Fruit fly (Drosophila melanogaster) S2 (cell line): ENCODE results near the gene CG31365.

Experiments
- CG8478 ChIP-seq: fragments of >200 bp; optimal IDR thresholded peaks from 2 replicates; lab custom pipeline; 2018
- CTCF ChIP-seq, 2 experiments: fragments of >200 bp; optimal IDR thresholded peaks; 2 replicates each; lab custom pipeline; 2018

DNA sequence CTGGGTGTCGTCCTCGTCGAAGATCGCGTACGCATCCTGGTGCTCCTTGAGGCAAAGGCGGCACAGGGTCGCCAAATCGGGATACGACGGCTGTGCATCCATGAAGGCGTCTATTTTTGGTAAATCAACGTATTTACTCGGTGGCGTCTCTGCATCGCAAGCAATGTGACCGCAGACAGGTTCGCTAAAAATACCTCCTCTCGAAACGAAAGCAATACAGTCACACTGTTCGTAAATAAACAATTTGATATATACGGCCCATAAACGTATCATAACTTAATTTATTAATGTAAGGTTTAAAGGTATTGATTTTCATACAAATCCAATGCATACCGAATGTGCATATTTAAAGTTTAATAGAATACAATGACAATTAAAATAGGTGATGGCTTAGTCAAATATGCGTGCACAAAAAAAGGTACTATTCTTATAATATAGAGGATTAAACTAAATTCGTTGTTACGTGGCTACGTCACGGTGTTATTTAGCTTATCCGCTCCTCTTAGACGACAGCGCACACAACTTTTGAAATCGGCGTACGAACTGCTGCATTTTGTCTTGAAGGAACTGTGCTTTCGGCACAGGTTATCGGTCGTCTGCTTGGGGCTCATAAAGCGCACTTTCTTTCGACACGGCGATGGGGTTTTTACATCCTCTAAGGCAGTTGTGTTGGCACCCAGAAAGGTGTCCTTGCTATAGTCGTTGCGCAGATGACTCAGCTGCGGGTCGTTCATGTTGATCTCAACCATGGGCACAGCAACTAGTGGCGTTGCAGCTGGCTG, at the start of gene CG31365:
- TF ChIP-seq CG8478 (lab: Kevin White, UChicago) (no peak), CTCF (optimal IDR thresholded peaks at IDR 0.05; lab: Kevin White, UChicago) (no peak)
